Fruit fly (Drosophila melanogaster) whole organism, larva: ENCODE data around the gene CG17593.

Experiments
- noc ChIP-seq: fragments of 200-800 bp; sonication (Bioruptor generic); optimal IDR thresholded peaks from 3 replicates; lab custom pipeline; 2019; ENCODE audit warnings: missing biosample characterization, mild to moderate bottlenecking, missing genetic modification characterization, moderate library complexity

Gene CG17593

dm6 chr2L:3514569-3515191 is at the start of gene CG17593, which contains the start of gene LeuRS:
Gene CG17593, plus strand, starts transcription at chr2L:3514872.
Gene LeuRS, minus strand, starts transcription at chr2L:3514656.
- TF ChIP-seq noc (tag; lab: Kevin White, UChicago): no peak

- no peak for TF ChIP-seq noc (tag; lab: Kevin White, UChicago)
Observed at dm6 chr2L:3465426-3465825, 49.2 kb upstream of the CG17593 start.

- no peak for TF ChIP-seq noc (tag; lab: Kevin White, UChicago)
Observed at dm6 chr2L:3465918-3466727, 48.5 kb upstream of the CG17593 start, which contains the start of the genes msl-2 and ND-PDSW. Gene msl-2, minus strand, starts transcription at chr2L:3466112. Gene ND-PDSW, plus strand, starts transcription at chr2L:3466157.

- TF ChIP-seq noc (tag; lab: Kevin White, UChicago): no peak
Observed at dm6 chr2L:3466846-3467245, 47.8 kb upstream of the CG17593 start.

dm6 chr2L:3469869-3470268 is 44.8 kb upstream of the CG17593 start, which contains the start of the genes Pif1 and CG31776:
Gene Pif1, minus strand, starts transcription at chr2L:3470004.
Gene CG31776, plus strand, starts transcription at chr2L:3470182.
- no peak for TF ChIP-seq noc (tag; lab: Kevin White, UChicago)

- TF ChIP-seq noc (tag; lab: Kevin White, UChicago): no peak
Observed at dm6 chr2L:3472242-3472641, 42.4 kb upstream of the CG17593 start, which contains the start of gene Pgant4. Gene Pgant4, plus strand, starts transcription at chr2L:3472603.

- no peak for TF ChIP-seq noc (tag; lab: Kevin White, UChicago)
Observed at dm6 chr2L:3475168-3475567, 39.5 kb upstream of the CG17593 start.

dm6 chr2L:3475948-3476347 is 38.7 kb upstream of the CG17593 start:
- TF ChIP-seq noc (tag; lab: Kevin White, UChicago): peak; percentile 67

dm6 chr2L:3476399-3477056 is 38.1 kb upstream of the CG17593 start:
- no peak for TF ChIP-seq noc (tag; lab: Kevin White, UChicago)

DNA sequence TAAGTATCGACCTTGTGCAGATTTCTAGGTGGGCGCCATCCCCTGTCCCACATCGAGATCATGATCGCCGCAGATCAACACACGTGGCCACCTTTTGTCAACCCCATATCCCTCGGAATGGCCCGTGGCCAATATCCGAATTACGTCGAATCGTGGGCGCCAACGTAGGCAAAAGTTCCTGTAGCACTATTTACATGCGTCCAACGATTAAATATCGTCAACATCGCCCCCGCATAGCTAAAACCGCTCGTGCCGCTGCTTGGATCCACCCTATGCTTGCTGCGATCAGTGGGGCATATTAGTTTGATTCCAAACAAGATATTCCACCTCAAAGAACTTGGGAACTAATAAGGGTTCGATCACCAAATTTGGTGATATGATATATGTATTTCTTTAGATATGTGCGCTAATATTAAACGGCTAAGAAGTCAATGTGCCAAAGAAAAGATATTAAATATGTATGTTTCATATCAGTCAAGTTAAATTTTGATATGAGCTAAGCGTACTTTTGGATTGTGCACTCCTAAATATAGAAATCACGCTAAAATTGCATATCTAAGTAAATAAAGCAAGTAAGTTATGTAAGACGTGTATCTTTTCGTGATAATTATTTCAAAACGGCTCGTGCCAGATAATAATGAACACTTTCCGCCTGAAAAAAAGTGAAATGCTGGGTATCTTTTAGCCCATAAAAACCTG is 37.5 kb upstream of the CG17593 start:
- peak; percentile 62 for TF ChIP-seq noc (tag; lab: Kevin White, UChicago)

DNA sequence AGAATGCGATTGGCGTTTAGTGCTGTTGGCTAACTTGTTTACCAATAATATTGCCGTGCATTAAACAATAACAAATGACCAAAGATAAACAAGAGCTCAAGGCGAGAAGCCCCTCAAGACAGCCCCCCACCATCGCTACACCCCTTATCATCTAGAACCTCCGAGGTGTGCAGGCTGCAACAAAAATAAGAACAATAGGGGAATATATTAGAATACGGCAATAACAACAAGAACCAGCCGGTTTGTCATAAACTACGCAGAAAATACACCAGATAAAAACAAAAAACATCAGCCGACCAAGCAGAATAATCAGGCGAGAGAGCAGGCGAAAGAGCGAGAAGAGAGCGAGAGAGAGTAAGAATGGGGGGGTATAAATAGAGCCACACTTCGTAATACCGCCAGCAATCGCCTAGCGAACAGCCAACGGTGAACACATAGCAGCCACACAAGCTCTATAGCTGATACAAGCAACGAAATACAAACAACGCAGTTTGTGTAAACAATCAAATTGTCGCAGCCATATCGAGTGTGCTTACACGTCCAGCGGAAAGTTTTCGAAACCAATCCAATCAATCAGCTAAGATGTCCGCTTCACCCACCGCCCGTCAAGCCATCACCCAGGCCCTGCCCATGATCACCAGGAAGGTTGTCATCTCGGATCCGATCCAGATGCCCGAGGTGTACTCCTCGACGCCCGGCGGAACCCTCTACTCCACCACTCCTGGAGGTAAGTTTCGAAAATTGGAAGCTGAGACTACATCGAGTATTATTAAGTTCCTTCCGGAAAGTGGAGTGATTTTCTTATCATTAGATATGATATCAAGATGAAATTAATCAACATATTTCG is 36.4 kb upstream of the CG17593 start, which contains the start of gene Thor:
Gene Thor, plus strand, starts transcription at position 401 of the 847 bp plus-strand sequence.
- TF ChIP-seq noc (tag; lab: Kevin White, UChicago): peak; percentile 61

dm6 chr2L:3479697-3480442 is 34.8 kb upstream of the CG17593 start:
- TF ChIP-seq noc (tag; lab: Kevin White, UChicago): peak; percentile 35

- TF ChIP-seq noc (tag; lab: Kevin White, UChicago): no peak
Observed at dm6 chr2L:3480443-3480839, 34.2 kb upstream of the CG17593 start.

dm6 chr2L:3482037-3482436 is 32.6 kb upstream of the CG17593 start:
- TF ChIP-seq noc (tag; lab: Kevin White, UChicago): no peak
